Fruit fly (Drosophila melanogaster) whole organism, prepupa: ENCODE results near the gene spn-B.

Experiments used
- Blimp-1 ChIP-seq: fragments of 200-800 bp; sonication (Bioruptor generic); optimal IDR thresholded peaks from 3 replicates; lab custom pipeline; 2017; ENCODE audit warnings: missing biosample characterization, missing genetic modification characterization, mild to moderate bottlenecking, moderate library complexity, missing genetic modification reagents
- CG10631 ChIP-seq: fragments of 200-800 bp; sonication (Bioruptor generic); optimal IDR thresholded peaks from 2 replicates; lab custom pipeline; 2016; ENCODE audit warnings: missing biosample characterization, missing genetic modification characterization
- CG11294 ChIP-seq: fragments of 200-800 bp; sonication (Bioruptor generic); IDR thresholded peaks from 2 replicates; pipeline ENCODE4 v1.3.6; 2022; ENCODE audit warnings: missing biosample characterization, missing genetic modification characterization
- CG11762 ChIP-seq: fragments of 200-800 bp; sonication (Bioruptor generic); optimal IDR thresholded peaks from 3 replicates; lab custom pipeline; 2016; ENCODE audit warnings: missing biosample characterization, missing genetic modification characterization; ENCODE audit not compliant: insufficient read depth
- CG1621 ChIP-seq: fragments of 200-800 bp; sonication (Bioruptor generic); optimal IDR thresholded peaks from 3 replicates; lab custom pipeline; 2018; ENCODE audit warnings: missing biosample characterization, mild to moderate bottlenecking, missing genetic modification characterization
- CG16779 ChIP-seq: fragments of 200-800 bp; sonication (Bioruptor generic); optimal IDR thresholded peaks from 3 replicates; lab custom pipeline; 2017; ENCODE audit warnings: missing biosample characterization, mild to moderate bottlenecking, missing genetic modification characterization
- CG34406 ChIP-seq: fragments of 200-800 bp; sonication (Bioruptor generic); optimal IDR thresholded peaks from 3 replicates; lab custom pipeline; 2016; ENCODE audit warnings: missing biosample characterization, missing genetic modification characterization
- CG3919 ChIP-seq: fragments of 200-800 bp; sonication (Bioruptor generic); optimal IDR thresholded peaks from 3 replicates; lab custom pipeline; 2016; ENCODE audit warnings: missing biosample characterization, missing genetic modification characterization
- CG6792 ChIP-seq: fragments of 200-800 bp; sonication (Bioruptor generic); optimal IDR thresholded peaks from 3 replicates; lab custom pipeline; 2016; ENCODE audit warnings: missing biosample characterization, missing genetic modification characterization
- CG6808 ChIP-seq: fragments of 200-800 bp; sonication (Bioruptor generic); optimal IDR thresholded peaks from 3 replicates; lab custom pipeline; 2017; ENCODE audit warnings: missing biosample characterization, missing genetic modification characterization, mild to moderate bottlenecking, moderate library complexity, missing genetic modification reagents
- CG6854 ChIP-seq: fragments of 200-800 bp; sonication (Bioruptor generic); optimal IDR thresholded peaks from 2 replicates; lab custom pipeline; 2017; ENCODE audit warnings: missing biosample characterization, mild to moderate bottlenecking, missing genetic modification characterization
- CG7368 ChIP-seq: fragments of 200-800 bp; sonication (Bioruptor generic); optimal IDR thresholded peaks from 3 replicates; lab custom pipeline; 2016; ENCODE audit warnings: missing biosample characterization, missing genetic modification characterization
- CG8119 ChIP-seq: fragments of 200-800 bp; sonication (Bioruptor generic); IDR thresholded peaks from 3 replicates; pipeline ENCODE4 v1.3.6; 2022; ENCODE audit warnings: missing biosample characterization, missing genetic modification characterization
- CG8319 ChIP-seq: fragments of 200-800 bp; sonication (Bioruptor generic); optimal IDR thresholded peaks from 3 replicates; lab custom pipeline; 2016; ENCODE audit warnings: missing biosample characterization, missing genetic modification characterization
- CG9139 ChIP-seq: fragments of 200-800 bp; sonication (Bioruptor generic); optimal IDR thresholded peaks from 3 replicates; lab custom pipeline; 2017; ENCODE audit warnings: missing biosample characterization, mild to moderate bottlenecking, missing genetic modification characterization
- Eip75B ChIP-seq: fragments of 200-800 bp; sonication (Bioruptor generic); optimal IDR thresholded peaks from 3 replicates; lab custom pipeline; 2016; ENCODE audit warnings: missing biosample characterization, missing genetic modification characterization
- Eip78C ChIP-seq: fragments of 200-800 bp; sonication (Bioruptor generic); peaks from one replicate; lab custom pipeline; 2016; ENCODE audit warnings: missing biosample characterization, missing genetic modification characterization
- Ets96B ChIP-seq: fragments of 200-800 bp; optimal IDR thresholded peaks from 2 replicates; lab custom pipeline; 2019; ENCODE audit warnings: missing biosample characterization, mild to moderate bottlenecking, missing genetic modification characterization, moderate library complexity
- Gug ChIP-seq: fragments of 200-800 bp; sonication (Bioruptor generic); IDR thresholded peaks from 2 replicates; pipeline ENCODE4 v1.3.6; 2022; ENCODE audit warnings: missing biosample characterization, missing genetic modification characterization
- Hr38 ChIP-seq: sonication (Bioruptor generic); optimal IDR thresholded peaks from 2 replicates; lab custom pipeline; 2016; ENCODE audit warnings: missing biosample characterization, missing genetic modification characterization
- Sox15 ChIP-seq: fragments of 200-800 bp; sonication (Bioruptor generic); optimal IDR thresholded peaks from 3 replicates; lab custom pipeline; 2016; ENCODE audit warnings: missing biosample characterization, missing genetic modification characterization
- achi ChIP-seq: fragments of 200-800 bp; sonication (Bioruptor generic); optimal IDR thresholded peaks from 3 replicates; lab custom pipeline; 2016; ENCODE audit warnings: missing biosample characterization, missing genetic modification characterization
- cyc ChIP-seq: fragments of 200-800 bp; sonication (Bioruptor generic); optimal IDR thresholded peaks from 3 replicates; lab custom pipeline; 2016; ENCODE audit warnings: missing biosample characterization, missing genetic modification characterization
- dsx ChIP-seq: fragments of 200-800 bp; optimal IDR thresholded peaks from 3 replicates; lab custom pipeline; 2019; ENCODE audit warnings: missing biosample characterization, mild to moderate bottlenecking, missing genetic modification characterization, moderate library complexity; ENCODE audit not compliant: poor library complexity, severe bottlenecking
- eg ChIP-seq: fragments of 200-800 bp; sonication (Bioruptor generic); IDR thresholded peaks from 3 replicates; pipeline ENCODE4 v1.3.6; 2022; ENCODE audit warnings: missing biosample characterization, missing genetic modification characterization
- esn ChIP-seq: fragments of 200-800 bp; sonication (Bioruptor generic); optimal IDR thresholded peaks from 2 replicates; lab custom pipeline; 2016; ENCODE audit warnings: missing biosample characterization, mild to moderate bottlenecking, missing genetic modification characterization, moderate library complexity
- fd59A ChIP-seq: fragments of 200-800 bp; sonication (Bioruptor generic); optimal IDR thresholded peaks from 2 replicates; lab custom pipeline; 2017; ENCODE audit warnings: missing biosample characterization, mild to moderate bottlenecking, missing genetic modification characterization, missing genetic modification reagents
- fd85E ChIP-seq: fragments of 200-800 bp; sonication (Bioruptor generic); optimal IDR thresholded peaks from 3 replicates; lab custom pipeline; 2016; ENCODE audit warnings: missing biosample characterization, missing genetic modification characterization
- net ChIP-seq: fragments of 200-800 bp; sonication (Bioruptor generic); optimal IDR thresholded peaks from 3 replicates; lab custom pipeline; 2016; ENCODE audit warnings: missing biosample characterization, missing genetic modification characterization
- spab ChIP-seq: fragments of 200-800 bp; sonication (Bioruptor generic); optimal IDR thresholded peaks from 2 replicates; lab custom pipeline; 2017; ENCODE audit warnings: missing biosample characterization, mild to moderate bottlenecking, missing genetic modification characterization, missing genetic modification reagents
- vri ChIP-seq: fragments of 200-800 bp; sonication (Bioruptor generic); optimal IDR thresholded peaks from 3 replicates; lab custom pipeline; 2016; ENCODE audit warnings: missing biosample characterization, mild to moderate bottlenecking, missing genetic modification characterization

The spn-B gene

DNA sequence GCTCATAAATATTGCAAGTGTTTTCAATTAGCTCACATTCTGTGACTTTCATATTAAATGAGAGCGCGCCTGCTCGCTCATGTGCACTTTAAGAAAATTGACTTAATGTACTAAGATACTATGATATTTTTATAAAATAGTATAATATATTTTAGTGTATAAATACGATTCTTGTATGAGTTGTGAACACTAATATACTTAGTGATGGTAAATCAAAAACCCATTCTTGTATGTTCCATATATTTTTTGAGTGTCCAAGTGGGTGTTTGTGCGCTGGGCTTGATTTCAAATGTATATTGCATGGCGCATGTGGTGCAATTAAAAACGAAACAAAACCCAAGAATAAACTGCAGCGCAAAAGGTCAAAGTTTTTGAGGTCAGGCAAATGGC is 46.0 kb downstream of the spn-B start (continued):
- TF ChIP-seq CG11294 (GFP tag; lab: Robert Waterston, UW) (peak; percentile 66), Eip75B (GFP tag; lab: Kevin White, UChicago) (no peak), Hr38 (GFP tag; lab: Kevin White, UChicago) (no peak), CG34406 (GFP tag; lab: Kevin White, UChicago) (peak; percentile 49), achi (GFP tag; lab: Kevin White, UChicago) (peak; percentile 70), CG7368 (peak; percentile 14), Gug (GFP tag; lab: Robert Waterston, UW) (peak; percentile 73), fd85E (no peak), esn (GFP tag; lab: Kevin White, UChicago) (no peak), vri (GFP tag; lab: Kevin White, UChicago) (no peak), CG8319 (GFP tag; lab: Kevin White, UChicago) (peak; percentile 24), eg (GFP tag; lab: Robert Waterston, UW) (peak; percentile 86), Ets96B (tag; lab: Kevin White, UChicago) (peak; percentile 86), CG6854 (no peak), spab (GFP tag; lab: Kevin White, UChicago) (no peak), CG11762 (GFP tag; lab: Kevin White, UChicago) (peak; percentile 3), Sox15 (GFP tag; lab: Kevin White, UChicago) (no peak), CG16779 (tag; lab: Kevin White, UChicago) (no peak), CG8119 (GFP tag; lab: Robert Waterston, UW) (peak; percentile 85), net (GFP tag; lab: Kevin White, UChicago) (peak; percentile 60), CG10631 (peak; percentile 44), CG3919 (GFP tag; lab: Kevin White, UChicago) (peak; percentile 57), CG6792 (GFP tag; lab: Kevin White, UChicago) (peak; percentile 35), CG9139 (GFP tag; lab: Kevin White, UChicago) (no peak), dsx (peak; percentile 45), Eip78C (GFP tag; lab: Kevin White, UChicago) (peak; percentile 75), CG1621 (peak; percentile 29), CG6808 (GFP tag; lab: Kevin White, UChicago) (no peak), fd59A (GFP tag; lab: Kevin White, UChicago) (no peak), Blimp-1 (GFP tag; lab: Kevin White, UChicago) (no peak), cyc (GFP tag; lab: Kevin White, UChicago) (no peak)
- TF ChIP-seq, all 60 proteins: peak for 35
